Worm (Caenorhabditis elegans) whole organism, L4 larva: ENCODE data around the gene T14E8.2.
A peak's percentile ranks its signal among the peaks of the same experiment; 100 is the strongest.

Source experiments
- T26A8.4 ChIP-seq: fragments of 200-800 bp; sonication (Bioruptor generic); IDR thresholded peaks from 2 replicates; pipeline ENCODE4 v1.3.6; 2022; ENCODE audit warnings: missing genetic modification characterization, missing compliant biosample characterization
- Y48G9A.11 ChIP-seq: fragments of 200-800 bp; sonication (Bioruptor generic); IDR thresholded peaks from 2 replicates; pipeline ENCODE4 v1.3.6; 2022; ENCODE audit warnings: missing genetic modification reagents, missing genetic modification characterization, missing compliant biosample characterization
- ZK546.5 ChIP-seq, 2 experiments: sonication (generic microtip); optimal IDR thresholded peaks; 2 replicates each; lab custom pipeline; 2017; ENCODE audit warnings: missing biosample characterization in 2 of 2, missing genetic modification characterization in 2 of 2
- aha-1 ChIP-seq: fragments of 150-350 bp; peaks from one replicate; lab custom pipeline; 2014; ENCODE audit warnings: missing biosample characterization, missing genetic modification characterization
- aly-2 ChIP-seq: sonication (generic microtip); optimal IDR thresholded peaks from 2 replicates; lab custom pipeline; 2018; ENCODE audit warnings: missing biosample characterization, missing genetic modification characterization
- ama-1 ChIP-seq: fragments of 150-350 bp; optimal IDR thresholded peaks from 2 replicates; lab custom pipeline; 2014; ENCODE audit warnings: inconsistent platforms, mixed read lengths
- attf-4 ChIP-seq: sonication (generic microtip); optimal IDR thresholded peaks from 3 replicates; lab custom pipeline; 2017; ENCODE audit warnings: missing biosample characterization, missing genetic modification characterization
- ceh-20 ChIP-seq: fragments of 200-800 bp; sonication (Bioruptor generic); IDR thresholded peaks from 2 replicates; pipeline ENCODE4 v1.3.6; 2022; ENCODE audit warnings: missing genetic modification reagents, missing genetic modification characterization, missing compliant biosample characterization
- ceh-44 ChIP-seq: fragments of 200-800 bp; sonication (Bioruptor generic); IDR thresholded peaks from 2 replicates; pipeline ENCODE4 v1.3.6; 2022; ENCODE audit warnings: missing genetic modification reagents, missing genetic modification characterization, missing compliant biosample characterization
- ceh-62 ChIP-seq: sonication (generic microtip); optimal IDR thresholded peaks from 2 replicates; lab custom pipeline; 2017; ENCODE audit warnings: missing biosample characterization, missing genetic modification characterization
- ces-1 ChIP-seq: fragments of 150-350 bp; sonication (generic microtip); optimal IDR thresholded peaks from 4 replicates; lab custom pipeline; 2014; ENCODE audit warnings: missing biosample characterization, missing genetic modification reagents, missing genetic modification characterization
- cey-2 ChIP-seq: sonication (generic microtip); optimal IDR thresholded peaks from 3 replicates; lab custom pipeline; 2017; ENCODE audit warnings: missing genetic modification characterization, mild to moderate bottlenecking, missing compliant biosample characterization, antibody characterized with exemption, borderline replicate concordance; ENCODE audit not compliant: insufficient read depth
- daf-16 ChIP-seq, 3 experiments: sonication (generic microtip); optimal IDR thresholded peaks; 2 replicates each; lab custom pipeline; 2016 to 2017; ENCODE audit warnings: missing genetic modification characterization in 3 of 3, missing genetic modification reagents in 3 of 3, mild to moderate bottlenecking in 2 of 3, missing compliant biosample characterization in 2 of 3, missing biosample characterization in 1 of 3, moderate library complexity in 1 of 3
- dmd-6 ChIP-seq: fragments of 200-800 bp; sonication (Bioruptor generic); IDR thresholded peaks from 2 replicates; pipeline ENCODE4 v1.3.6; 2022; ENCODE audit warnings: missing genetic modification reagents, missing genetic modification characterization, missing compliant biosample characterization
- dmd-8 ChIP-seq: fragments of 200-800 bp; sonication (Bioruptor generic); IDR thresholded peaks from 2 replicates; pipeline ENCODE4 v1.3.6; 2022; ENCODE audit warnings: missing genetic modification characterization, missing compliant biosample characterization
- dve-1 ChIP-seq: sonication (generic microtip); optimal IDR thresholded peaks from 2 replicates; lab custom pipeline; 2017; ENCODE audit warnings: antibody characterized with exemption, mild to moderate bottlenecking, missing genetic modification characterization, missing compliant biosample characterization; ENCODE audit not compliant: insufficient read depth
- egl-43 ChIP-seq: fragments of 200-800 bp; sonication (Bioruptor generic); IDR thresholded peaks from 2 replicates; pipeline ENCODE4 v1.3.6; 2022; ENCODE audit warnings: missing genetic modification reagents, missing genetic modification characterization, missing compliant biosample characterization
- fos-1 ChIP-seq: fragments of 150-350 bp; optimal IDR thresholded peaks from 2 replicates; lab custom pipeline; 2014; ENCODE audit warnings: missing biosample characterization, missing genetic modification characterization
- hif-1 ChIP-seq, 2 experiments: sonication (generic microtip); optimal IDR thresholded peaks; 2 replicates each; lab custom pipeline; 2016 to 2017; ENCODE audit warnings: missing compliant biosample characterization in 2 of 2, missing genetic modification characterization in 2 of 2, missing genetic modification reagents in 2 of 2, missing genotype in 2 of 2, mild to moderate bottlenecking in 1 of 2
- hlh-11 ChIP-seq: fragments of 200-800 bp; sonication (Bioruptor generic); optimal IDR thresholded peaks from 2 replicates; lab custom pipeline; 2018; ENCODE audit warnings: mild to moderate bottlenecking, missing genetic modification characterization, missing compliant biosample characterization
- jun-1 ChIP-seq: fragments of 150-350 bp; optimal IDR thresholded peaks from 2 replicates; lab custom pipeline; 2014; ENCODE audit warnings: missing biosample characterization, missing genetic modification reagents, missing genetic modification characterization
- lin-38 ChIP-seq: fragments of 200-800 bp; sonication (Bioruptor generic); IDR thresholded peaks from 2 replicates; pipeline ENCODE4 v1.3.6; 2022; ENCODE audit warnings: missing genetic modification reagents, missing genetic modification characterization, missing compliant biosample characterization
- madf-5 ChIP-seq, 2 experiments: fragments of 200-800 bp; sonication (Bioruptor generic); IDR thresholded peaks; 2 replicates each; pipeline ENCODE4 v1.3.6; 2022; ENCODE audit warnings: missing compliant biosample characterization in 2 of 2, missing genetic modification characterization in 2 of 2
- madf-9 ChIP-seq: fragments of 200-800 bp; sonication (Bioruptor generic); conservative IDR thresholded peaks from 2 replicates; pipeline ENCODE4 v1.3.6; 2022; ENCODE audit warnings: missing genetic modification reagents, missing genetic modification characterization, missing compliant biosample characterization
- mdt-29 ChIP-seq: fragments of 200-800 bp; sonication (Bioruptor generic); IDR thresholded peaks from 2 replicates; pipeline ENCODE4 v1.3.6; 2022; ENCODE audit warnings: missing genetic modification reagents, missing genetic modification characterization, missing compliant biosample characterization
- mes-2 ChIP-seq: sonication (generic microtip); optimal IDR thresholded peaks from 2 replicates; lab custom pipeline; 2016; ENCODE audit warnings: missing genotype, mild to moderate bottlenecking, missing genetic modification characterization, missing compliant biosample characterization; ENCODE audit not compliant: poor library complexity, severe bottlenecking
- mxl-2 ChIP-seq: fragments of 200-800 bp; sonication (Bioruptor generic); conservative IDR thresholded peaks from 2 replicates; pipeline ENCODE4 v1.3.6; 2022; ENCODE audit warnings: missing genetic modification reagents, missing genetic modification characterization, missing compliant biosample characterization
- nhr-10 ChIP-seq: fragments of 150-350 bp; optimal IDR thresholded peaks from 2 replicates; lab custom pipeline; 2014; ENCODE audit warnings: missing biosample characterization, missing genetic modification characterization
- nhr-111 ChIP-seq: fragments of 200-800 bp; sonication (Bioruptor generic); optimal IDR thresholded peaks from 2 replicates; lab custom pipeline; 2018; ENCODE audit warnings: mild to moderate bottlenecking, missing genetic modification characterization, missing compliant biosample characterization
- nhr-25 ChIP-seq: sonication (generic microtip); optimal IDR thresholded peaks from 2 replicates; lab custom pipeline; 2017; ENCODE audit warnings: missing genetic modification characterization, mild to moderate bottlenecking, missing compliant biosample characterization, antibody characterized with exemption, moderate library complexity, borderline replicate concordance; ENCODE audit not compliant: insufficient read depth
- pha-4 ChIP-seq, 2 experiments: fragments of 150-350 bp in 1 of 2; fragments of 200-800 bp in 1 of 2; sonication (Bioruptor generic) in 1 of 2; IDR thresholded peaks in 1 of 2; optimal IDR thresholded peaks in 1 of 2; 2 replicates each; pipeline versions ENCODE4 v1.3.6 to Lab custom; 2014 to 2022; ENCODE audit warnings: missing genetic modification characterization in 2 of 2, missing genetic modification reagents in 2 of 2, missing biosample characterization in 1 of 2, missing compliant biosample characterization in 1 of 2
- pqm-1 ChIP-seq: sonication (generic microtip); optimal IDR thresholded peaks from 2 replicates; lab custom pipeline; 2017; ENCODE audit warnings: missing biosample characterization, missing genetic modification characterization
- rbr-2 ChIP-seq: sonication (generic microtip); optimal IDR thresholded peaks from 2 replicates; lab custom pipeline; 2016; ENCODE audit warnings: missing genotype, missing genetic modification characterization, missing compliant biosample characterization
- set-16 ChIP-seq: fragments of 200-800 bp; sonication (Bioruptor generic); IDR thresholded peaks from 2 replicates; pipeline ENCODE4 v1.3.6; 2022; ENCODE audit warnings: missing genetic modification reagents, missing genetic modification characterization, missing compliant biosample characterization
- skn-1 ChIP-seq: fragments of 150-350 bp; optimal IDR thresholded peaks from 2 replicates; lab custom pipeline; 2014; ENCODE audit warnings: missing biosample characterization, missing genetic modification characterization
- snpc-1.2 ChIP-seq: fragments of 200-800 bp; sonication (Bioruptor generic); IDR thresholded peaks from 2 replicates; pipeline ENCODE4 v1.3.6; 2022; ENCODE audit warnings: missing genetic modification reagents, missing genetic modification characterization, missing compliant biosample characterization
- snpc-4 ChIP-seq: fragments of 150-350 bp; optimal IDR thresholded peaks from 2 replicates; lab custom pipeline; 2014; ENCODE audit warnings: missing biosample characterization, missing genetic modification characterization
- spr-1 ChIP-seq: sonication (generic microtip); optimal IDR thresholded peaks from 2 replicates; lab custom pipeline; 2016; ENCODE audit warnings: mild to moderate bottlenecking, missing genetic modification characterization, missing compliant biosample characterization
- spr-3 ChIP-seq: fragments of 200-800 bp; sonication (Bioruptor generic); optimal IDR thresholded peaks from 2 replicates; lab custom pipeline; 2018; ENCODE audit warnings: mild to moderate bottlenecking, missing genetic modification characterization, missing compliant biosample characterization
- tra-1 ChIP-seq: fragments of 200-800 bp; sonication (Bioruptor generic); IDR thresholded peaks from 2 replicates; pipeline ENCODE4 v1.3.6; 2022; ENCODE audit warnings: missing genetic modification reagents, missing genetic modification characterization, missing compliant biosample characterization
- unc-130 ChIP-seq: sonication (generic microtip); optimal IDR thresholded peaks from 2 replicates; lab custom pipeline; 2016; ENCODE audit warnings: missing genetic modification reagents, missing genetic modification characterization, missing compliant biosample characterization
- unc-62 ChIP-seq, 3 experiments: fragments of 150-350 bp in 1 of 3; sonication (generic microtip); optimal IDR thresholded peaks in 2 of 3; peaks in 1 of 3; 1 replicate in 1 of 3; 2 replicates in 2 of 3; lab custom pipeline; 2014 to 2017; ENCODE audit warnings: missing biosample characterization in 3 of 3, missing genetic modification characterization in 3 of 3, missing genetic modification reagents in 3 of 3, missing genotype in 1 of 3
- vab-7 ChIP-seq: fragments of 200-800 bp; sonication (Bioruptor generic); IDR thresholded peaks from 2 replicates; pipeline ENCODE4 v1.3.6; 2022; ENCODE audit warnings: missing genetic modification reagents, missing genetic modification characterization, missing compliant biosample characterization
- zfp-2 ChIP-seq: sonication (generic microtip); optimal IDR thresholded peaks from 2 replicates; lab custom pipeline; 2016; ENCODE audit warnings: mild to moderate bottlenecking, missing genetic modification characterization, missing compliant biosample characterization

Gene T14E8.2

DNA sequence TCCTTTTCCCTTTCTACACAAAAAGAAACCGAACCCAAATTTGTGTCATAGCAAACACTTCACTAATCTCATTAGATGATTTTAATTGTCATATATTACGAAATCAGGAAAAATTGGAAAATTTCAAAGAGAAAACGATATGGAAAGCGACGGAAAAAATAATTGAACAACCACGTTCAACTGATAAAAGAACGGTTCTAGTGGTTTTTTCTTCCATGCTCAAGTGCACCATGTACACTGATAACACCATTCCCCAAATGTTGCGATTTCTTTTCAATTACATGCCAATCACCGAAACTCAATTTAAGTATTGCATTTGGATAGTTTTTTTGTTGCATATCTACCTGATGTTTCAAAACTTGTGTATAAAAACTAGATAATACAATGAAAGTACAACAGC lies 12.2 kb upstream of the T14E8.2 start (continued):
- TF ChIP-seq snpc-4: no peak
- TF ChIP-seq nhr-25 (tag; lab: Kevin White, UChicago): no peak
- TF ChIP-seq ZK546.5 (tag; optimal IDR thresholded peaks at IDR 0.05; lab: Kevin White, UChicago): no peak
- no peak for TF ChIP-seq madf-9
- TF ChIP-seq Y48G9A.11 (GFP tag; lab: Robert Waterston, UW): no peak
- TF ChIP-seq spr-1: no peak
- no peak for TF ChIP-seq T26A8.4
- TF ChIP-seq zfp-2 (tag; lab: Kevin White, UChicago): no peak
- TF ChIP-seq aly-2 (tag; lab: Kevin White, UChicago): no peak
- no peak for TF ChIP-seq mes-2
- no peak for TF ChIP-seq nhr-111 (GFP tag; lab: Kevin White, UChicago)
- no peak for TF ChIP-seq snpc-1.2 (GFP tag; lab: Robert Waterston, UW)
- peak; percentile 70 for TF ChIP-seq pqm-1 (tag; lab: Kevin White, UChicago)
- no peak for TF ChIP-seq nhr-10 (tag; lab: Kevin White, UChicago)
- TF ChIP-seq aha-1 (tag; lab: Kevin White, UChicago): no peak
- TF ChIP-seq daf-16 (GFP tag; optimal IDR thresholded peaks at IDR 0.05; lab: Kevin White, UChicago): peak in 1 of 2 experiments; percentile 53
- peak; percentile 45 for TF ChIP-seq daf-16 (tag; optimal IDR thresholded peaks at IDR 0.05; lab: Kevin White, UChicago)
- TF ChIP-seq egl-43 (GFP tag; lab: Robert Waterston, UW): no peak
- no peak for TF ChIP-seq jun-1 (tag; lab: Kevin White, UChicago)
- peak; percentile 75 for TF ChIP-seq hlh-11
- TF ChIP-seq dmd-6: peak; percentile 93
- no peak for TF ChIP-seq madf-5 (GFP tag; IDR thresholded peaks at IDR 0.05; lab: Robert Waterston, UW)
- no peak for TF ChIP-seq ceh-62 (tag; lab: Kevin White, UChicago)
- TF ChIP-seq hif-1 (tag; optimal IDR thresholded peaks at IDR 0.05; lab: Kevin White, UChicago): no peak
- TF ChIP-seq set-16 (GFP tag; lab: Robert Waterston, UW): no peak
- no peak for TF ChIP-seq unc-130 (GFP tag; lab: Kevin White, UChicago)
- no peak for TF ChIP-seq unc-62 (GFP tag; optimal IDR thresholded peaks at IDR 0.05 in 1 of 2; lab: Kevin White, UChicago)
- no peak for TF ChIP-seq unc-62 (tag; optimal IDR thresholded peaks at IDR 0.05; lab: Kevin White, UChicago)
- no peak for TF ChIP-seq cey-2 (tag; lab: Kevin White, UChicago)
- no peak for TF ChIP-seq dmd-8 (GFP tag; lab: Robert Waterston, UW)
- no peak for TF ChIP-seq ces-1 (GFP tag; lab: Kevin White, UChicago)
- peak; percentile 85 for TF ChIP-seq dve-1 (tag; lab: Kevin White, UChicago)
- TF ChIP-seq skn-1 (tag; lab: Kevin White, UChicago): no peak
- no peak for TF ChIP-seq vab-7 (GFP tag; lab: Robert Waterston, UW)
- no peak for TF ChIP-seq attf-4
- no peak for TF ChIP-seq ceh-20
- 0 out of 2 replicates have a peak, but pooled peaks have one; percentile 54 for TF ChIP-seq tra-1
- no peak for TF ChIP-seq spr-3 (GFP tag; lab: Kevin White, UChicago)
- TF ChIP-seq, all 104 proteins: peak for 13

ce11 chrX:6531896-6532295 lies 10.9 kb upstream of the T14E8.2 start:
- TF ChIP-seq fos-1 (tag; lab: Kevin White, UChicago) (no peak), lin-38 (GFP tag; lab: Robert Waterston, UW) (no peak), vab-7 (GFP tag; lab: Robert Waterston, UW) (no peak), mxl-2 (GFP tag; lab: Robert Waterston, UW) (no peak), mdt-29 (no peak), spr-3 (GFP tag; lab: Kevin White, UChicago) (no peak), mes-2 (no peak), nhr-111 (GFP tag; lab: Kevin White, UChicago) (no peak), egl-43 (GFP tag; lab: Robert Waterston, UW) (no peak), ceh-62 (tag; lab: Kevin White, UChicago) (no peak), spr-1 (no peak), dmd-6 (no peak), dmd-8 (GFP tag; lab: Robert Waterston, UW) (no peak), rbr-2 (tag; lab: Kevin White, UChicago) (no peak), ama-1 (no peak), ceh-44 (no peak), pha-4 (GFP tag; IDR thresholded peaks at IDR 0.05; lab: Robert Waterston, UW) (no peak), pha-4 (tag; optimal IDR thresholded peaks at IDR 0.05; lab: Kevin White, UChicago) (no peak)
